Worm (Caenorhabditis elegans) whole organism, L4 larva: ENCODE measurements around the gene cku-80.

Experiments
- F26F4.8 ChIP-seq: fragments of 200-800 bp; sonication (Bioruptor generic); conservative IDR thresholded peaks from 2 replicates; pipeline ENCODE4 v1.3.6; 2022; ENCODE audit warnings: missing genetic modification characterization, missing compliant biosample characterization
- F49E8.2 ChIP-seq: sonication (generic microtip); optimal IDR thresholded peaks from 2 replicates; lab custom pipeline; 2016; ENCODE audit warnings: missing compliant biosample characterization, mild to moderate bottlenecking, missing genetic modification characterization, borderline replicate concordance
- R02D3.7 ChIP-seq: fragments of 150-350 bp; sonication (generic microtip); optimal IDR thresholded peaks from 3 replicates; lab custom pipeline; 2014; ENCODE audit warnings: missing biosample characterization, missing genetic modification characterization
- T20F7.1 ChIP-seq: fragments of 200-800 bp; sonication (Bioruptor generic); optimal IDR thresholded peaks from 2 replicates; lab custom pipeline; 2018; ENCODE audit warnings: mild to moderate bottlenecking, missing genetic modification characterization, missing compliant biosample characterization
- T26A8.4 ChIP-seq: fragments of 200-800 bp; sonication (Bioruptor generic); IDR thresholded peaks from 2 replicates; pipeline ENCODE4 v1.3.6; 2022; ENCODE audit warnings: missing genetic modification characterization, missing compliant biosample characterization
- Y75B8A.6 ChIP-seq: fragments of 200-800 bp; sonication (Bioruptor generic); IDR thresholded peaks from 2 replicates; pipeline ENCODE4 v1.3.6; 2022; ENCODE audit warnings: missing genetic modification reagents, missing genetic modification characterization, missing compliant biosample characterization
- ZK546.5 ChIP-seq, 2 experiments: sonication (generic microtip); optimal IDR thresholded peaks; 2 replicates each; lab custom pipeline; 2017; ENCODE audit warnings: missing biosample characterization in 2 of 2, missing genetic modification characterization in 2 of 2
- aha-1 ChIP-seq: fragments of 150-350 bp; peaks from one replicate; lab custom pipeline; 2014; ENCODE audit warnings: missing biosample characterization, missing genetic modification characterization
- ama-1 ChIP-seq: fragments of 150-350 bp; optimal IDR thresholded peaks from 2 replicates; lab custom pipeline; 2014; ENCODE audit warnings: inconsistent platforms, mixed read lengths
- ceh-20 ChIP-seq: fragments of 200-800 bp; sonication (Bioruptor generic); IDR thresholded peaks from 2 replicates; pipeline ENCODE4 v1.3.6; 2022; ENCODE audit warnings: missing genetic modification reagents, missing genetic modification characterization, missing compliant biosample characterization
- ceh-28 ChIP-seq: fragments of 150-350 bp; optimal IDR thresholded peaks from 2 replicates; lab custom pipeline; 2014; ENCODE audit warnings: missing biosample characterization, missing genetic modification reagents, missing genetic modification characterization
- ceh-44 ChIP-seq: fragments of 200-800 bp; sonication (Bioruptor generic); IDR thresholded peaks from 2 replicates; pipeline ENCODE4 v1.3.6; 2022; ENCODE audit warnings: missing genetic modification reagents, missing genetic modification characterization, missing compliant biosample characterization
- ceh-62 ChIP-seq: sonication (generic microtip); optimal IDR thresholded peaks from 2 replicates; lab custom pipeline; 2017; ENCODE audit warnings: missing biosample characterization, missing genetic modification characterization
- ceh-82 ChIP-seq: sonication (generic microtip); optimal IDR thresholded peaks from 2 replicates; lab custom pipeline; 2017; ENCODE audit warnings: missing biosample characterization, missing genetic modification characterization
- ces-1 ChIP-seq: fragments of 150-350 bp; sonication (generic microtip); optimal IDR thresholded peaks from 4 replicates; lab custom pipeline; 2014; ENCODE audit warnings: missing biosample characterization, missing genetic modification reagents, missing genetic modification characterization
- cey-2 ChIP-seq: sonication (generic microtip); optimal IDR thresholded peaks from 3 replicates; lab custom pipeline; 2017; ENCODE audit warnings: missing genetic modification characterization, mild to moderate bottlenecking, missing compliant biosample characterization, antibody characterized with exemption, borderline replicate concordance; ENCODE audit not compliant: insufficient read depth
- daf-19 ChIP-seq: fragments of 200-800 bp; sonication (Bioruptor generic); conservative IDR thresholded peaks from 2 replicates; pipeline ENCODE4 v1.3.6; 2022; ENCODE audit warnings: missing genetic modification characterization, missing compliant biosample characterization
- daf-8 ChIP-seq: fragments of 200-800 bp; sonication (Bioruptor generic); IDR thresholded peaks from 2 replicates; pipeline ENCODE4 v1.3.6; 2022; ENCODE audit warnings: missing genetic modification characterization, missing compliant biosample characterization
- dmd-8 ChIP-seq: fragments of 200-800 bp; sonication (Bioruptor generic); IDR thresholded peaks from 2 replicates; pipeline ENCODE4 v1.3.6; 2022; ENCODE audit warnings: missing genetic modification characterization, missing compliant biosample characterization
- dmd-9 ChIP-seq: fragments of 200-800 bp; sonication (Bioruptor generic); IDR thresholded peaks from 2 replicates; pipeline ENCODE4 v1.3.6; 2022; ENCODE audit warnings: missing genetic modification reagents, missing genetic modification characterization, missing compliant biosample characterization
- dpl-1 ChIP-seq: fragments of 150-350 bp; optimal IDR thresholded peaks from 2 replicates; lab custom pipeline; 2014; ENCODE audit warnings: missing biosample characterization, missing genetic modification reagents, missing genetic modification characterization
- duxl-1 ChIP-seq: sonication (generic microtip); optimal IDR thresholded peaks from 2 replicates; lab custom pipeline; 2016; ENCODE audit warnings: mild to moderate bottlenecking, missing genetic modification characterization, moderate library complexity, missing compliant biosample characterization; ENCODE audit not compliant: poor library complexity
- egl-27 ChIP-seq: sonication (generic microtip); optimal IDR thresholded peaks from 3 replicates; lab custom pipeline; 2017; ENCODE audit warnings: missing biosample characterization, missing genetic modification reagents, missing genetic modification characterization
- egl-43 ChIP-seq: fragments of 200-800 bp; sonication (Bioruptor generic); IDR thresholded peaks from 2 replicates; pipeline ENCODE4 v1.3.6; 2022; ENCODE audit warnings: missing genetic modification reagents, missing genetic modification characterization, missing compliant biosample characterization
- fkh-10 ChIP-seq: fragments of 150-350 bp; optimal IDR thresholded peaks from 2 replicates; lab custom pipeline; 2014; ENCODE audit warnings: missing biosample characterization, missing genetic modification reagents, missing genetic modification characterization
- hlh-30 ChIP-seq: sonication (generic microtip); optimal IDR thresholded peaks from 2 replicates; lab custom pipeline; 2017; ENCODE audit warnings: antibody characterized with exemption, mild to moderate bottlenecking, missing genetic modification characterization, missing compliant biosample characterization; ENCODE audit not compliant: insufficient read depth
- hmg-1.1 ChIP-seq: fragments of 200-800 bp; sonication (Bioruptor generic); IDR thresholded peaks from 2 replicates; pipeline ENCODE4 v1.3.6; 2022; ENCODE audit warnings: missing genetic modification reagents, missing genetic modification characterization, missing compliant biosample characterization
- lim-7 ChIP-seq: fragments of 200-800 bp; sonication (Bioruptor generic); IDR thresholded peaks from 2 replicates; pipeline ENCODE4 v1.3.6; 2022; ENCODE audit warnings: missing genetic modification characterization, missing compliant biosample characterization
- lin-13 ChIP-seq: fragments of 150-350 bp; optimal IDR thresholded peaks from 2 replicates; lab custom pipeline; 2014; ENCODE audit warnings: missing biosample characterization, missing genetic modification reagents, missing genetic modification characterization
- lin-29 ChIP-seq: fragments of 200-800 bp; sonication (Bioruptor generic); IDR thresholded peaks from 2 replicates; pipeline ENCODE4 v1.3.6; 2022; ENCODE audit warnings: missing genetic modification reagents, missing genetic modification characterization, missing compliant biosample characterization
- lin-39 ChIP-seq: fragments of 150-350 bp; optimal IDR thresholded peaks from 2 replicates; lab custom pipeline; 2014; ENCODE audit warnings: missing biosample characterization, missing genetic modification reagents, missing genetic modification characterization
- mdl-1 ChIP-seq, 2 experiments: fragments of 150-350 bp in 1 of 2; sonication (generic microtip) in 1 of 2; optimal IDR thresholded peaks; 2 replicates each; lab custom pipeline; 2014 to 2017; ENCODE audit warnings: missing biosample characterization in 2 of 2, missing genetic modification characterization in 2 of 2
- mep-1 ChIP-seq: fragments of 150-350 bp; sonication (generic microtip); optimal IDR thresholded peaks from 3 replicates; lab custom pipeline; 2014; ENCODE audit warnings: missing biosample characterization, missing genetic modification characterization
- mes-2 ChIP-seq: sonication (generic microtip); optimal IDR thresholded peaks from 2 replicates; lab custom pipeline; 2016; ENCODE audit warnings: missing genotype, mild to moderate bottlenecking, missing genetic modification characterization, missing compliant biosample characterization; ENCODE audit not compliant: poor library complexity, severe bottlenecking
- mxl-2 ChIP-seq: fragments of 200-800 bp; sonication (Bioruptor generic); conservative IDR thresholded peaks from 2 replicates; pipeline ENCODE4 v1.3.6; 2022; ENCODE audit warnings: missing genetic modification reagents, missing genetic modification characterization, missing compliant biosample characterization
- nhr-111 ChIP-seq: fragments of 200-800 bp; sonication (Bioruptor generic); optimal IDR thresholded peaks from 2 replicates; lab custom pipeline; 2018; ENCODE audit warnings: mild to moderate bottlenecking, missing genetic modification characterization, missing compliant biosample characterization
- nhr-76 ChIP-seq: fragments of 150-350 bp; optimal IDR thresholded peaks from 2 replicates; lab custom pipeline; 2014; ENCODE audit warnings: missing biosample characterization, missing genetic modification characterization
- pha-4 ChIP-seq, 2 experiments: fragments of 150-350 bp in 1 of 2; fragments of 200-800 bp in 1 of 2; sonication (Bioruptor generic) in 1 of 2; IDR thresholded peaks in 1 of 2; optimal IDR thresholded peaks in 1 of 2; 2 replicates each; pipeline versions ENCODE4 v1.3.6 to Lab custom; 2014 to 2022; ENCODE audit warnings: missing genetic modification characterization in 2 of 2, missing genetic modification reagents in 2 of 2, missing biosample characterization in 1 of 2, missing compliant biosample characterization in 1 of 2
- rbr-2 ChIP-seq: sonication (generic microtip); optimal IDR thresholded peaks from 2 replicates; lab custom pipeline; 2016; ENCODE audit warnings: missing genotype, missing genetic modification characterization, missing compliant biosample characterization
- skn-1 ChIP-seq: fragments of 150-350 bp; optimal IDR thresholded peaks from 2 replicates; lab custom pipeline; 2014; ENCODE audit warnings: missing biosample characterization, missing genetic modification characterization
- snpc-1.2 ChIP-seq: fragments of 200-800 bp; sonication (Bioruptor generic); IDR thresholded peaks from 2 replicates; pipeline ENCODE4 v1.3.6; 2022; ENCODE audit warnings: missing genetic modification reagents, missing genetic modification characterization, missing compliant biosample characterization
- spr-1 ChIP-seq: sonication (generic microtip); optimal IDR thresholded peaks from 2 replicates; lab custom pipeline; 2016; ENCODE audit warnings: mild to moderate bottlenecking, missing genetic modification characterization, missing compliant biosample characterization
- unc-39 ChIP-seq: sonication (generic microtip); optimal IDR thresholded peaks from 2 replicates; lab custom pipeline; 2017; ENCODE audit warnings: missing biosample characterization, missing genetic modification characterization
- vab-7 ChIP-seq: fragments of 200-800 bp; sonication (Bioruptor generic); IDR thresholded peaks from 2 replicates; pipeline ENCODE4 v1.3.6; 2022; ENCODE audit warnings: missing genetic modification reagents, missing genetic modification characterization, missing compliant biosample characterization
- ztf-7 ChIP-seq: fragments of 150-350 bp; optimal IDR thresholded peaks from 2 replicates; lab custom pipeline; 2014; ENCODE audit warnings: missing biosample characterization, missing genetic modification characterization

The cku-80 gene

DNA sequence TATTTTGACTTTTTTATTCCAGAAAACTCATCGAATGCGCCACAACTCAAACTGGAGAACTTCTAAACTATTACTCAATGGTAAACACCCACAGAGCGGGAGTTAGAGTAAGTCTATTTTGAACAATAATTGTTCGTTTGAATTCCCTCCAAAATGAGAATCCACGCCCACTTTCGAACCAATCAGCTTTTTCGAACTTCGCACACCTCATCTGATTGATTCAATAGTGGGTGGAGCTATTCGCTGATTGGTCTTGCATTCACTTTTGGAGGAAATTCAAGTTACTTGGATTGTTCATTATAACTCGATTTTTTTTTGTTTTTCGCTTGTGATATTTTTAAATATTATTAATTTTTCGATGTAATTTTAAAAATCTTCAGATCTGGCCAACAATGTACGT is 23.8 kb upstream of the cku-80 start:
- no peak for TF ChIP-seq ZK546.5 (tag; optimal IDR thresholded peaks at IDR 0.05; lab: Kevin White, UChicago)
- TF ChIP-seq lin-39 (tag; lab: Kevin White, UChicago): no peak
- no peak for TF ChIP-seq T20F7.1 (GFP tag; lab: Kevin White, UChicago)
- TF ChIP-seq lin-29 (GFP tag; lab: Robert Waterston, UW): no peak
- no peak for TF ChIP-seq mes-2 (tag; lab: Kevin White, UChicago)
- TF ChIP-seq cey-2: no peak
- TF ChIP-seq ceh-62 (tag; lab: Kevin White, UChicago): no peak
- TF ChIP-seq daf-19: no peak
- TF ChIP-seq F49E8.2 (tag; lab: Kevin White, UChicago): no peak
- no peak for TF ChIP-seq spr-1
- TF ChIP-seq lim-7 (GFP tag; lab: Robert Waterston, UW): no peak
- no peak for TF ChIP-seq pha-4 (GFP tag; IDR thresholded peaks at IDR 0.05; lab: Robert Waterston, UW)
- no peak for TF ChIP-seq pha-4 (tag; optimal IDR thresholded peaks at IDR 0.05; lab: Kevin White, UChicago)
- TF ChIP-seq ces-1: no peak
- no peak for TF ChIP-seq mxl-2 (GFP tag; lab: Robert Waterston, UW)
- TF ChIP-seq dpl-1: no peak

DNA sequence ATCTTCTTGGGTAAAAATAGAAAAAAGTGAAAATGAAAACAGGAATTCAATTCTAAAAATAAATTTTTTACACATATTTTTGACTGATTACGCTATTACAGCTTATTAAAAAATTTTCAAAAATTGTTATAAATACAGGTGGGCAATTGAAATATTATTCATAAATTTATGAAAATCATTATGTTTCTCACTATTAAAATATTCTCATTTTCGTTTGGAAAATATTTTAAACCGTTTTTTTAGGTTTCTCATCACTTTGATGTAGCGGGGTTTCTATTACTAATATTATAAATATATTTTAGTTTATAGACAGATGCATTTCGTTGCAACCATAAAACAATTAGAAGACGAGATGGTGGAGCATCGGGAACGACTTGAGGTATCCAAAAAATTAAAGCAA is 22.5 kb upstream of the cku-80 start, which contains the start of gene R07E5.5:
Gene R07E5.5, plus strand, starts transcription at position 301 of the 400 bp plus-strand sequence.
- TF ChIP-seq unc-39 (tag; lab: Kevin White, UChicago) (no peak), F26F4.8 (GFP tag; lab: Robert Waterston, UW) (no peak), cey-2 (no peak), egl-27 (no peak), fkh-10 (GFP tag; lab: Kevin White, UChicago) (no peak), dmd-8 (GFP tag; lab: Robert Waterston, UW) (no peak), aha-1 (tag; lab: Kevin White, UChicago) (no peak), ceh-20 (GFP tag; lab: Robert Waterston, UW) (no peak), ceh-44 (GFP tag; lab: Robert Waterston, UW) (no peak), ceh-82 (no peak), ztf-7 (no peak), hlh-30 (tag; lab: Kevin White, UChicago) (no peak)

DNA sequence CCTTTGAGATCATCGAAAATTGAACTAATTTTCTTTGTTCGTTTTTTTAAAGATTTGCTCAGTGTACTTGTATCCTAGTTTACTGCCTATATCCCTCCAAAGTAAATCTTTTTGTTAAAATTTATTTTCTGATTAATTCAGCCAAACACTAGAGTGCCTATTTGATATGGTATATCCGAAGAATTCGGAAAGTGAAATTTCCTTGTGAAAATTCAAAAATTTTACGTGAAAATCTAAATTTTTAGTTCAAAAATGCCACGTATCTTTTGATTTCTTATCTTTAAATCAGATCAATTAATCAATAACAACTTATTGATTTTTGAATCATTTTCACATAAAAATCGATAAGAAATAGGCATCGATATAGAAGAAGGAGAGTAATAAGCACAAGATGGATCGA is 21.2 kb upstream of the cku-80 start, which contains the start of gene R07E5.6:
Gene R07E5.6, plus strand, starts transcription at position 301 of the 400 bp plus-strand sequence.
- TF ChIP-seq ama-1 (lab: Kevin White, UChicago) (no peak), Y75B8A.6 (GFP tag; lab: Robert Waterston, UW) (no peak), ceh-28 (tag; lab: Kevin White, UChicago) (peak; percentile 51), skn-1 (tag; lab: Kevin White, UChicago) (no peak)

ce11 chrIII:4401142-4401541 is 18.5 kb upstream of the cku-80 start, which contains the start of gene R07E5.15:
TSS of gene R07E5.15 (plus strand) at chrIII:4401442.
- TF ChIP-seq R02D3.7 (tag; lab: Kevin White, UChicago) (no peak), rbr-2 (tag; lab: Kevin White, UChicago) (no peak), egl-27 (no peak), nhr-111 (no peak), mep-1 (tag; lab: Kevin White, UChicago) (no peak)

- TF ChIP-seq hmg-1.1 (GFP tag; lab: Robert Waterston, UW) (no peak), lin-13 (GFP tag; lab: Kevin White, UChicago) (no peak), vab-7 (GFP tag; lab: Robert Waterston, UW) (no peak), unc-39 (tag; lab: Kevin White, UChicago) (no peak), duxl-1 (tag; lab: Kevin White, UChicago) (no peak), aha-1 (tag; lab: Kevin White, UChicago) (no peak), T26A8.4 (GFP tag; lab: Robert Waterston, UW) (no peak), dmd-8 (GFP tag; lab: Robert Waterston, UW) (no peak), rbr-2 (tag; lab: Kevin White, UChicago) (no peak), snpc-1.2 (GFP tag; lab: Robert Waterston, UW) (no peak), egl-43 (no peak), dmd-9 (GFP tag; lab: Robert Waterston, UW) (no peak), dpl-1 (peak; percentile 47), daf-8 (GFP tag; lab: Robert Waterston, UW) (no peak), ceh-82 (no peak), nhr-76 (tag; lab: Kevin White, UChicago) (no peak), mdl-1 (tag; optimal IDR thresholded peaks at IDR 0.05; lab: Kevin White, UChicago) (peak in 1 of 2 experiments; percentile 21)
Measured at ce11 chrIII:4404339-4404836, 15.3 kb upstream of the cku-80 start, which contains the start of the genes R07E5.17 and snfc-5. TSS of gene R07E5.17 (minus strand) at chrIII:4404436. TSS of gene snfc-5 (plus strand) at chrIII:4404786.
